Fruit fly (Drosophila melanogaster) whole organism, embryonic: ENCODE measurements around the gene Als2.

Experiments
- Bdp1 ChIP-seq: fragments of 200-800 bp; sonication (Bioruptor generic); optimal IDR thresholded peaks from 3 replicates; lab custom pipeline; 2016; ENCODE audit warnings: missing biosample characterization, missing genetic modification characterization
- CG1024 ChIP-seq: fragments of 200-800 bp; sonication (Bioruptor generic); IDR thresholded peaks from 2 replicates; pipeline ENCODE4 v1.3.6; 2022; ENCODE audit warnings: missing biosample characterization, missing genetic modification characterization
- CG11247 ChIP-seq: fragments of 200-800 bp; sonication (Bioruptor generic); IDR thresholded peaks from 2 replicates; pipeline ENCODE4 v1.3.6; 2022; ENCODE audit warnings: missing biosample characterization, missing genetic modification characterization
- CG11695 ChIP-seq: fragments of 200-800 bp; sonication (Bioruptor generic); IDR thresholded peaks from 3 replicates; pipeline ENCODE4 v1.3.6; 2022; ENCODE audit warnings: missing biosample characterization, missing genetic modification characterization
- CG12659 ChIP-seq: fragments of 200-800 bp; sonication (Bioruptor generic); optimal IDR thresholded peaks from 3 replicates; lab custom pipeline; 2017; ENCODE audit warnings: mild to moderate bottlenecking, missing biosample characterization, missing genetic modification reagents, missing genetic modification characterization
- CG14441 ChIP-seq: fragments of 200-800 bp; sonication (Bioruptor generic); IDR thresholded peaks from 2 replicates; pipeline ENCODE4 v1.3.6; 2022; ENCODE audit warnings: missing biosample characterization, missing genetic modification characterization
- CG18011 ChIP-seq: fragments of 200-800 bp; sonication (Bioruptor generic); optimal IDR thresholded peaks from 2 replicates; lab custom pipeline; 2017; ENCODE audit warnings: missing biosample characterization, missing genetic modification characterization, mild to moderate bottlenecking, moderate library complexity, missing genotype
- CG2120 ChIP-seq: fragments of 200-800 bp; sonication (Bioruptor generic); optimal IDR thresholded peaks from 3 replicates; lab custom pipeline; 2016; ENCODE audit warnings: missing biosample characterization, missing genetic modification characterization
- CG2678 ChIP-seq: fragments of 200-800 bp; sonication (Bioruptor generic); optimal IDR thresholded peaks from 3 replicates; lab custom pipeline; 2019; ENCODE audit warnings: missing biosample characterization, mild to moderate bottlenecking, missing genetic modification characterization, moderate library complexity
- CG3407 ChIP-seq: fragments of 200-800 bp; sonication (Bioruptor generic); optimal IDR thresholded peaks from 2 replicates; lab custom pipeline; 2018; ENCODE audit warnings: missing biosample characterization, mild to moderate bottlenecking, missing genetic modification characterization
- CG34224 ChIP-seq: fragments of 200-800 bp; sonication (Bioruptor generic); IDR thresholded peaks from 3 replicates; pipeline ENCODE4 v1.3.6; 2022; ENCODE audit warnings: missing biosample characterization, missing genetic modification characterization; ENCODE audit not compliant: partially characterized antibody
- CG34422 ChIP-seq: fragments of 200-800 bp; sonication (Bioruptor generic); IDR thresholded peaks from 3 replicates; pipeline ENCODE4 v1.3.6; 2022; ENCODE audit warnings: missing biosample characterization, missing genetic modification characterization
- CG3726 ChIP-seq: fragments of 200-800 bp; sonication (Bioruptor generic); IDR thresholded peaks from 3 replicates; pipeline ENCODE4, ENCODE4 v1.3.6; 2022; ENCODE audit warnings: missing biosample characterization, missing genetic modification characterization
- CG6813 ChIP-seq: fragments of 200-800 bp; sonication (Bioruptor generic); optimal IDR thresholded peaks from 2 replicates; lab custom pipeline; 2017; ENCODE audit warnings: missing biosample characterization, missing genetic modification characterization, mild to moderate bottlenecking, moderate library complexity, missing genetic modification reagents
- CG9817 ChIP-seq: fragments of 200-800 bp; sonication (Bioruptor generic); optimal IDR thresholded peaks from 2 replicates; lab custom pipeline; 2018; ENCODE audit warnings: missing biosample characterization, mild to moderate bottlenecking, missing genetic modification characterization, moderate library complexity
- D19A ChIP-seq: fragments of 200-800 bp; optimal IDR thresholded peaks from 3 replicates; lab custom pipeline; 2019; ENCODE audit warnings: missing biosample characterization, mild to moderate bottlenecking, missing genetic modification characterization, moderate library complexity
- Doc2 ChIP-seq: fragments of 200-800 bp; sonication (Bioruptor generic); IDR thresholded peaks from 2 replicates; pipeline ENCODE4 v1.3.6; 2022; ENCODE audit warnings: missing biosample characterization, missing genetic modification characterization
- E2f2 ChIP-seq: fragments of 200-800 bp; sonication (Bioruptor generic); IDR thresholded peaks from 2 replicates; pipeline ENCODE4 v1.3.6; 2022; ENCODE audit warnings: missing biosample characterization, missing genetic modification characterization
- Elba2 ChIP-seq: fragments of 200-800 bp; sonication (Bioruptor generic); optimal IDR thresholded peaks from 3 replicates; lab custom pipeline; 2016; ENCODE audit warnings: missing biosample characterization, missing genetic modification characterization
- Ets65A ChIP-seq: fragments of 200-800 bp; sonication (Bioruptor generic); peaks from one replicate; lab custom pipeline; 2016; ENCODE audit warnings: missing biosample characterization, missing genetic modification characterization
- Ets97D ChIP-seq: fragments of 200-800 bp; sonication (Bioruptor generic); optimal IDR thresholded peaks from 3 replicates; lab custom pipeline; 2016; ENCODE audit warnings: missing biosample characterization, missing genetic modification characterization
- Fer2 ChIP-seq: fragments of 200-800 bp; sonication (Bioruptor generic); optimal IDR thresholded peaks from 2 replicates; lab custom pipeline; 2018; ENCODE audit warnings: missing biosample characterization, mild to moderate bottlenecking, missing genetic modification characterization, moderate library complexity
- Hr3 ChIP-seq: fragments of 200-800 bp; sonication (Bioruptor generic); optimal IDR thresholded peaks from 3 replicates; lab custom pipeline; 2016; ENCODE audit warnings: missing biosample characterization, missing genetic modification characterization
- MTF-1 ChIP-seq: fragments of 200-800 bp; sonication (Bioruptor generic); optimal IDR thresholded peaks from 2 replicates; lab custom pipeline; 2018; ENCODE audit warnings: missing biosample characterization, mild to moderate bottlenecking, missing genetic modification characterization, borderline replicate concordance
- Poxn ChIP-seq: fragments of 200-800 bp; sonication (Bioruptor generic); IDR thresholded peaks from 2 replicates; pipeline ENCODE4 v1.3.6; 2022; ENCODE audit warnings: missing biosample characterization, missing genetic modification characterization
- Ssrp ChIP-seq: fragments of 200-800 bp; sonication (Bioruptor generic); optimal IDR thresholded peaks from 2 replicates; lab custom pipeline; 2018; ENCODE audit warnings: missing biosample characterization, mild to moderate bottlenecking, missing genetic modification characterization, moderate library complexity
- Xrp1 ChIP-seq: fragments of 200-800 bp; sonication (Bioruptor generic); IDR thresholded peaks from 2 replicates; pipeline ENCODE4 v1.3.6; 2022; ENCODE audit warnings: missing biosample characterization, missing genetic modification characterization
- ato ChIP-seq: fragments of 200-800 bp; sonication (Bioruptor generic); IDR thresholded peaks from 2 replicates; pipeline ENCODE4 v1.3.6; 2022; ENCODE audit warnings: missing biosample characterization, missing genetic modification characterization; ENCODE audit not compliant: partially characterized antibody
- bsh ChIP-seq, 2 experiments: fragments of 200-800 bp; sonication (Bioruptor generic); optimal IDR thresholded peaks; 2 replicates each; lab custom pipeline; 2017 to 2018; ENCODE audit warnings: mild to moderate bottlenecking in 2 of 2, missing biosample characterization in 2 of 2, missing genetic modification characterization in 2 of 2, moderate library complexity in 1 of 2
- gcm2 ChIP-seq: fragments of 200-800 bp; sonication (Bioruptor generic); optimal IDR thresholded peaks from 2 replicates; lab custom pipeline; 2016; ENCODE audit warnings: missing biosample characterization, missing genetic modification characterization
- gem ChIP-seq: fragments of 200-800 bp; sonication (Bioruptor generic); optimal IDR thresholded peaks from 2 replicates; lab custom pipeline; 2019; ENCODE audit warnings: missing biosample characterization, mild to moderate bottlenecking, missing genetic modification characterization, moderate library complexity
- grau ChIP-seq: fragments of 200-800 bp; optimal IDR thresholded peaks from 3 replicates; lab custom pipeline; 2019; ENCODE audit warnings: missing biosample characterization, mild to moderate bottlenecking, missing genetic modification characterization, moderate library complexity
- h ChIP-seq: fragments of >200 bp; optimal IDR thresholded peaks from 2 replicates; lab custom pipeline; 2017
- hbn ChIP-seq: fragments of 200-800 bp; sonication (Bioruptor generic); IDR thresholded peaks from 2 replicates; pipeline ENCODE4 v1.3.6; 2022; ENCODE audit warnings: missing biosample characterization, missing genetic modification characterization; ENCODE audit not compliant: partially characterized antibody
- lbe ChIP-seq: fragments of 200-800 bp; sonication (Bioruptor generic); optimal IDR thresholded peaks from 2 replicates; lab custom pipeline; 2016; ENCODE audit warnings: missing biosample characterization, mild to moderate bottlenecking, missing genetic modification characterization
- lov ChIP-seq, 2 experiments: fragments of 200-800 bp in 1 of 2; fragments of >200 bp in 1 of 2; sonication (Bioruptor generic) in 1 of 2; IDR thresholded peaks in 1 of 2; optimal IDR thresholded peaks in 1 of 2; 2 replicates in 1 of 2; 3 replicates in 1 of 2; pipeline versions ENCODE4 v1.3.6 to Lab custom; 2017 to 2022; ENCODE audit warnings: missing biosample characterization in 1 of 2, missing genetic modification characterization in 1 of 2
- maf-S ChIP-seq: fragments of 200-800 bp; sonication (Bioruptor generic); optimal IDR thresholded peaks from 2 replicates; lab custom pipeline; 2016; ENCODE audit warnings: missing biosample characterization, missing genetic modification characterization
- nau ChIP-seq: fragments of 200-800 bp; sonication (Bioruptor generic); optimal IDR thresholded peaks from 3 replicates; lab custom pipeline; 2017; ENCODE audit warnings: missing biosample characterization, mild to moderate bottlenecking, missing genetic modification characterization, missing genetic modification reagents
- nom ChIP-seq: fragments of 200-800 bp; sonication (Bioruptor generic); optimal IDR thresholded peaks from 2 replicates; lab custom pipeline; 2017; ENCODE audit warnings: missing biosample characterization, missing genetic modification characterization, mild to moderate bottlenecking, moderate library complexity, missing genetic modification reagents
- odd ChIP-seq: fragments of 200-800 bp; sonication (Bioruptor generic); optimal IDR thresholded peaks from 2 replicates; lab custom pipeline; 2017; ENCODE audit warnings: missing biosample characterization, mild to moderate bottlenecking, missing genetic modification characterization
- phol ChIP-seq: fragments of 200-800 bp; sonication (Bioruptor generic); optimal IDR thresholded peaks from 3 replicates; lab custom pipeline; 2018; ENCODE audit warnings: missing biosample characterization, mild to moderate bottlenecking, missing genetic modification characterization, moderate library complexity
- prd ChIP-seq, 3 experiments: fragments of >200 bp in 2 of 3; fragments of 200-800 bp in 1 of 3; sonication (Bioruptor generic) in 1 of 3; optimal IDR thresholded peaks in 2 of 3; IDR thresholded peaks in 1 of 3; 2 replicates in 2 of 3; 3 replicates in 1 of 3; pipeline versions ENCODE4 v1.3.6 to Lab custom; 2017 to 2022; ENCODE audit warnings: missing biosample characterization in 1 of 3, missing genetic modification characterization in 1 of 3
- repo ChIP-seq: fragments of 200-800 bp; sonication (Bioruptor generic); optimal IDR thresholded peaks from 2 replicates; lab custom pipeline; 2016; ENCODE audit warnings: missing biosample characterization, missing genetic modification characterization
- slbo ChIP-seq: fragments of 200-800 bp; sonication (Bioruptor generic); IDR thresholded peaks from 2 replicates; pipeline ENCODE4 v1.3.6; 2022; ENCODE audit warnings: missing biosample characterization, missing genetic modification characterization
- slp2 ChIP-seq: fragments of 200-800 bp; sonication (Bioruptor generic); optimal IDR thresholded peaks from 2 replicates; lab custom pipeline; 2016; ENCODE audit warnings: missing biosample characterization, missing genetic modification characterization
- trh ChIP-seq: fragments of 200-800 bp; sonication (Bioruptor generic); optimal IDR thresholded peaks from 2 replicates; lab custom pipeline; 2016; ENCODE audit warnings: missing biosample characterization, missing genetic modification characterization
- tup ChIP-seq: fragments of 200-800 bp; sonication (Bioruptor generic); optimal IDR thresholded peaks from 2 replicates; lab custom pipeline; 2016; ENCODE audit warnings: missing biosample characterization, mild to moderate bottlenecking, missing genetic modification characterization, moderate library complexity
- tx ChIP-seq: fragments of 200-800 bp; sonication (Bioruptor generic); optimal IDR thresholded peaks from 2 replicates; lab custom pipeline; 2016; ENCODE audit warnings: missing biosample characterization, missing genetic modification characterization
- unpg ChIP-seq: fragments of 200-800 bp; sonication (Bioruptor generic); optimal IDR thresholded peaks from 3 replicates; lab custom pipeline; 2018; ENCODE audit warnings: missing biosample characterization, mild to moderate bottlenecking, missing genetic modification characterization, moderate library complexity
- yki ChIP-seq: fragments of >200 bp; optimal IDR thresholded peaks from 3 replicates; lab custom pipeline; 2018

Als2 gene

DNA sequence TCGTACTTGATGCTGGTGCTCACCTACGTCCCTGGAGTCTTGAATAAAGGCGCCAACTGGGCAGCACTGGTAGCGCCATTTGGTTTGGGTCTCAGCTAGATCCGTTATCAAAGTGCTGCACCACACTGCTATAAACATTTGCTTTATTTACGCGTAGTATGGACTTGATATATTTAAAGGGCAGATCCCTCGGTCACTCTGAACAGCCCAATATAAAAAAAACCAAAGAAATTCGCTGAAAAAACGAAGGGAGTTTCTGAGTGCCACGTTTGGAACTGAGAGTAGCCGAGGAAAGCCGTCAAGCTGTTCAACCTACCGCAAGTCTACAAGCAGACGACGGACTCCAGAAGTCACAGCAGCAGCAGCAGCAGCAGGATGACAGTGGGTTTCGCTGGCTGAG lies 38.7 kb downstream of the Als2 start, which contains the start of gene Atox1 (continued):
- TF ChIP-seq E2f2 (peak; percentile 99), Doc2 (GFP tag; lab: Robert Waterston, UW) (no peak), Ssrp (tag; lab: Kevin White, UChicago) (no peak), Ets65A (GFP tag; lab: Kevin White, UChicago) (peak; percentile 83), prd (optimal IDR thresholded peaks at IDR 0.05; lab: Kevin White, UChicago) (no peak), prd (GFP tag; IDR thresholded peaks at IDR 0.05; lab: Robert Waterston, UW) (no peak), CG11247 (GFP tag; lab: Robert Waterston, UW) (peak; percentile 37; the same call in 1 of the 2 replicates), CG3407 (GFP tag; lab: Kevin White, UChicago) (no peak), MTF-1 (GFP tag; lab: Kevin White, UChicago) (no peak), D19A (tag; lab: Kevin White, UChicago) (peak; percentile 7), unpg (GFP tag; lab: Kevin White, UChicago) (no peak), lbe (GFP tag; lab: Kevin White, UChicago) (no peak), lov (optimal IDR thresholded peaks at IDR 0.05; lab: Kevin White, UChicago) (no peak), lov (GFP tag; IDR thresholded peaks at IDR 0.05; lab: Robert Waterston, UW) (0 out of 3 replicates have a peak, but pooled peaks have one; percentile 25), nom (GFP tag; lab: Kevin White, UChicago) (peak; percentile 53), Ets97D (GFP tag; lab: Kevin White, UChicago) (peak; percentile 96), Hr3 (no peak), CG3726 (GFP tag; lab: Robert Waterston, UW) (no peak), nau (GFP tag; lab: Kevin White, UChicago) (no peak), trh (GFP tag; lab: Kevin White, UChicago) (no peak), CG34224 (GFP tag; lab: Robert Waterston, UW) (no peak), maf-S (GFP tag; lab: Kevin White, UChicago) (no peak), repo (GFP tag; lab: Kevin White, UChicago) (peak; percentile 5), gem (tag; lab: Kevin White, UChicago) (no peak), slbo (GFP tag; lab: Robert Waterston, UW) (peak; percentile 45), Bdp1 (GFP tag; lab: Kevin White, UChicago) (no peak), CG11695 (GFP tag; lab: Robert Waterston, UW) (no peak), Fer2 (tag; lab: Kevin White, UChicago) (peak; percentile 35), Elba2 (no peak), tup (GFP tag; lab: Kevin White, UChicago) (no peak), grau (tag; lab: Kevin White, UChicago) (peak; percentile 37), h (lab: Kevin White, UChicago) (no peak), CG34422 (GFP tag; lab: Robert Waterston, UW) (peak; percentile 62; the same call in 1 of the 3 replicates), hbn (GFP tag; lab: Robert Waterston, UW) (no peak), CG6813 (no peak), odd (GFP tag; lab: Kevin White, UChicago) (no peak), CG1024 (GFP tag; lab: Robert Waterston, UW) (no peak), CG18011 (GFP tag; lab: Kevin White, UChicago) (no peak), CG12659 (GFP tag; lab: Kevin White, UChicago) (peak; percentile 65), yki (no peak), CG9817 (tag; lab: Kevin White, UChicago) (peak; percentile 63), CG2120 (peak; percentile 37), gcm2 (GFP tag; lab: Kevin White, UChicago) (no peak), phol (tag; lab: Kevin White, UChicago) (peak; percentile 86), Poxn (GFP tag; lab: Robert Waterston, UW) (no peak), Xrp1 (GFP tag; lab: Robert Waterston, UW) (no peak), CG14441 (no peak), CG2678 (tag; lab: Kevin White, UChicago) (no peak), ato (GFP tag; lab: Robert Waterston, UW) (peak; percentile 24; the same call in 1 of the 2 replicates), slp2 (GFP tag; lab: Kevin White, UChicago) (peak; percentile 17), bsh (GFP tag; optimal IDR thresholded peaks at IDR 0.05; lab: Kevin White, UChicago) (no peak), tx (GFP tag; lab: Kevin White, UChicago) (no peak)
